Worm (Caenorhabditis elegans) whole organism, L3 larva: ENCODE results near the gene ZK177.12.

ENCODE experiments used
- elt-3 ChIP-seq, 3 experiments: fragments of 150-350 bp in 1 of 3; sonication (generic microtip) in 2 of 3; optimal IDR thresholded peaks; 2 replicates in 2 of 3; 4 replicates in 1 of 3; lab custom pipeline; 2014 to 2017; ENCODE audit warnings: missing biosample characterization in 3 of 3, missing genetic modification characterization in 3 of 3
- nhr-11 ChIP-seq: fragments of 150-350 bp; optimal IDR thresholded peaks from 2 replicates; lab custom pipeline; 2014; ENCODE audit warnings: missing biosample characterization, missing genetic modification characterization
- tbx-2 ChIP-seq: sonication (generic microtip); optimal IDR thresholded peaks from 2 replicates; lab custom pipeline; 2016; ENCODE audit warnings: mild to moderate bottlenecking, missing genetic modification characterization, missing compliant biosample characterization

DNA sequence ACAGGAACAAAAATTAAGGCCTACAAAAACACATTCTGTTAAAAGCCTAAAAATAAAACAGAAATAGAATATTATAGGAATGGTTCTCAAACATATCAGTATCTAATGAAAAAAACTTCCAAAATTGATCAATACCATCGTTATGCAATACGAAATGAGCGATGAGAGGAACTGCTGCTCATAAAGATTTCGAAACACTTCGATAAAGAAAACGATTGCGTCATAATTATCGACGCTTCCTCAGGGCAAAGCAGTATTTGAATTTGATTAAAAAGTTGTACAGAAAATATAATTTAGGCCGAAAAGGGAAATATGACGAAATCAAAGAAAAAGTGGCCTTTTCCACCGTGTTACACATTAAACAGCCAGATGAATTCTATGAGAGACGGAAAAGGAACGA lies 3.5 kb upstream of the ZK177.12 start:
- TF ChIP-seq tbx-2 (tag; lab: Kevin White, UChicago) (no peak), nhr-11 (no peak), elt-3 (tag; optimal IDR thresholded peaks at IDR 0.05; lab: Kevin White, UChicago) (no peak)
